Fruit fly (Drosophila melanogaster): ENCODE measurements around the gene btl.

DNA sequence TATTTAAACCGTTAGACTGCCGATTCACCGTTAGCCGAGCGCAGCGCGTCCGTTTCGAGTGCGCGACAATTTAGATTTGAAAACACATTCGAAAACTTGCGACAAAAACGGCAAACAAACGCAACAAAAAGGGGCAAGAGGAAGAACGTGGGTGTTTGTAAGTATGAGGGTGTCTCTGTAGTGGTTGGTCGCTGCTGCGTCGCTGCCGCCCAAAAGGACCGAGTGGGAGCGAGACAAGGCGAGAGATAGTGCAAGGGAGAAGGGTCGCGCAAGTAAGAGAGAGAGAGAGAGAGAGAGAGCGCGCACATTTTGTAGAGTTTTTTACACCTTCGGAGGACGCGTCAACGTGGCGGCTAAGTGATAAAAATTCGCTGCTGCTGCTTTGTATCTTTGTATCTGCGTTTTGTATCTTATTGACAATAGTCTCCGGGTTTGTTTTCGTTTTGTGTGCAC is 32.5 kb downstream of the btl start, which contains the start of gene Sox21a:
- TF ChIP-seq CG14655 (GFP tag; optimal IDR thresholded peaks at IDR 0.05) (no peak), fd96Ca (GFP tag; IDR thresholded peaks at IDR 0.05) (no peak), D1 (tag; optimal IDR thresholded peaks at IDR 0.05) (no peak), Pif1A (GFP tag; optimal IDR thresholded peaks at IDR 0.05) (no peak), Pif1B (GFP tag; optimal IDR thresholded peaks at IDR 0.05) (no peak), CG12605 (GFP tag; IDR thresholded peaks at IDR 0.05) (no peak), rn (GFP tag; IDR thresholded peaks at IDR 0.05) (no peak), CG8159 (tag; optimal IDR thresholded peaks at IDR 0.05) (no peak), CG15710 (tag; optimal IDR thresholded peaks at IDR 0.05) (no peak), Ets98B (GFP tag; IDR thresholded peaks at IDR 0.05) (no peak), gl (tag; optimal IDR thresholded peaks at IDR 0.05) (no peak), CG4496 (GFP tag; IDR thresholded peaks at IDR 0.05) (no peak), CG34367 (tag; optimal IDR thresholded peaks at IDR 0.05) (no peak)

All from whole organism, pupa.